Worm (Caenorhabditis elegans) whole organism, L2 larva: Measurements from ENCODE around the gene Y75B8A.34.
A peak's percentile ranks its signal among the peaks of the same experiment; 100 is the strongest.

Experiments used
- aly-2 ChIP-seq: fragments of 150-350 bp; optimal IDR thresholded peaks from 2 replicates; lab custom pipeline; 2014; ENCODE audit warnings: missing biosample characterization, missing genetic modification characterization
- ama-1 ChIP-seq: fragments of 150-350 bp; optimal IDR thresholded peaks from 2 replicates; lab custom pipeline; 2018; ENCODE audit warnings: inconsistent platforms
- blmp-1 ChIP-seq: sonication (generic microtip); optimal IDR thresholded peaks from 2 replicates; lab custom pipeline; 2017; ENCODE audit warnings: missing genetic modification characterization, mild to moderate bottlenecking, missing compliant biosample characterization, antibody characterized with exemption, moderate library complexity; ENCODE audit not compliant: insufficient read depth
- ceh-16 ChIP-seq: fragments of 150-350 bp; optimal IDR thresholded peaks from 2 replicates; lab custom pipeline; 2014; ENCODE audit warnings: missing biosample characterization, missing genetic modification characterization
- ceh-82 ChIP-seq: fragments of 150-350 bp; optimal IDR thresholded peaks from 2 replicates; lab custom pipeline; 2014; ENCODE audit warnings: missing biosample characterization, missing genetic modification characterization
- lsy-2 ChIP-seq, 2 experiments: fragments of 150-350 bp in 1 of 2; sonication (generic microtip) in 1 of 2; optimal IDR thresholded peaks; 2 replicates each; lab custom pipeline; 2014 to 2017; ENCODE audit warnings: missing biosample characterization in 2 of 2, missing genetic modification characterization in 2 of 2
- nhr-10 ChIP-seq: sonication (generic microtip); optimal IDR thresholded peaks from 2 replicates; lab custom pipeline; 2017; ENCODE audit warnings: missing biosample characterization, missing genetic modification characterization
- nhr-12 ChIP-seq: fragments of 150-350 bp; optimal IDR thresholded peaks from 2 replicates; lab custom pipeline; 2014; ENCODE audit warnings: missing biosample characterization, missing genetic modification characterization
- nhr-237 ChIP-seq: fragments of 150-350 bp; optimal IDR thresholded peaks from 2 replicates; lab custom pipeline; 2014; ENCODE audit warnings: missing biosample characterization, missing genetic modification characterization
- nhr-25 ChIP-seq: fragments of 150-350 bp; sonication (generic microtip); optimal IDR thresholded peaks from 3 replicates; lab custom pipeline; 2014; ENCODE audit warnings: missing biosample characterization, missing genetic modification characterization
- nhr-77 ChIP-seq: fragments of 150-350 bp; optimal IDR thresholded peaks from 2 replicates; lab custom pipeline; 2014; ENCODE audit warnings: missing biosample characterization, missing genetic modification characterization
- unc-55 ChIP-seq: fragments of 150-350 bp; sonication (generic microtip); optimal IDR thresholded peaks from 3 replicates; lab custom pipeline; 2014; ENCODE audit warnings: missing biosample characterization, missing genetic modification reagents, missing genetic modification characterization

- no peak for TF ChIP-seq nhr-12 (tag; lab: Kevin White, UChicago)
- TF ChIP-seq nhr-25 = peak; percentile 85
- TF ChIP-seq unc-55 = peak; percentile 93
- no peak for TF ChIP-seq ama-1 (lab: Kevin White, UChicago)
- TF ChIP-seq ceh-16 (tag; lab: Kevin White, UChicago) = no peak
- peak; percentile 11 for TF ChIP-seq blmp-1 (tag; lab: Kevin White, UChicago)
- TF ChIP-seq nhr-77 (tag; lab: Kevin White, UChicago) = no peak
- TF ChIP-seq aly-2 (tag; lab: Kevin White, UChicago) = no peak
- no peak for TF ChIP-seq nhr-237 (tag; lab: Kevin White, UChicago)
- TF ChIP-seq ceh-82 (tag; lab: Kevin White, UChicago) = no peak
- peak; percentile 75 to 91 for TF ChIP-seq lsy-2 (tag; optimal IDR thresholded peaks at IDR 0.05; lab: Kevin White, UChicago)
- TF ChIP-seq nhr-10 (tag; lab: Kevin White, UChicago) = no peak
Measured at ce11 chrIII:12351301-12351700, 8.1 kb upstream of the Y75B8A.34 start, which contains the start of the genes pph-4.1 and Y75B8A.31.
